Fruit fly (Drosophila melanogaster): ENCODE data around the gene ckd.

- no peak for TF ChIP-seq CG8319 (GFP tag; optimal IDR thresholded peaks at IDR 0.05)
- TF ChIP-seq net (GFP tag; optimal IDR thresholded peaks at IDR 0.05) = no peak
Measured at dm6 chr3L:3315288-3315687, 57.6 kb downstream of the ckd start, which contains the start of gene Drsl4.
